Worm (Caenorhabditis elegans) whole organism, young adult: ENCODE measurements around the gene T15H9.5.

Experiments
- B0019.2 ChIP-seq: fragments of 200-800 bp; sonication (Bioruptor generic); conservative IDR thresholded peaks from 2 replicates; pipeline ENCODE4 v1.3.6; 2022; ENCODE audit warnings: missing genetic modification reagents, missing genetic modification characterization, missing compliant biosample characterization
- C06A6.2 ChIP-seq: fragments of 200-800 bp; sonication (Bioruptor generic); conservative IDR thresholded peaks from 2 replicates; pipeline ENCODE4 v1.3.6; 2022; ENCODE audit warnings: missing genetic modification characterization, missing compliant biosample characterization
- F23B12.7 ChIP-seq: sonication (generic microtip); optimal IDR thresholded peaks from 2 replicates; lab custom pipeline; 2017; ENCODE audit warnings: missing genetic modification characterization, mild to moderate bottlenecking, missing compliant biosample characterization, antibody characterized with exemption, moderate library complexity; ENCODE audit not compliant: insufficient read depth
- F33H1.4 ChIP-seq: fragments of 200-800 bp; sonication (Bioruptor generic); IDR thresholded peaks from 2 replicates; pipeline ENCODE4 v1.3.6; 2022; ENCODE audit warnings: missing genetic modification reagents, missing genetic modification characterization, missing compliant biosample characterization
- F37B4.10 ChIP-seq: fragments of 200-800 bp; sonication (Bioruptor generic); IDR thresholded peaks from 2 replicates; pipeline ENCODE4 v1.3.6; 2022; ENCODE audit warnings: missing genetic modification characterization, missing compliant biosample characterization
- K11D2.4 ChIP-seq: fragments of 200-800 bp; sonication (Bioruptor generic); IDR thresholded peaks from 2 replicates; pipeline ENCODE4 v1.3.6; 2022; ENCODE audit warnings: missing genetic modification reagents, missing genetic modification characterization, missing compliant biosample characterization
- Y53F4B.3 ChIP-seq: fragments of 200-800 bp; sonication (Bioruptor generic); IDR thresholded peaks from 2 replicates; pipeline ENCODE4 v1.3.6; 2022; ENCODE audit warnings: missing genetic modification reagents, missing genetic modification characterization, missing compliant biosample characterization
- Y53G8AR.9 ChIP-seq: fragments of 200-800 bp; sonication (Bioruptor generic); conservative IDR thresholded peaks from 2 replicates; pipeline ENCODE4 v1.3.6; 2022; ENCODE audit warnings: missing genetic modification reagents, missing genetic modification characterization, missing compliant biosample characterization
- Y67H2A.10 ChIP-seq: fragments of 200-800 bp; sonication (Bioruptor generic); conservative IDR thresholded peaks from 2 replicates; pipeline ENCODE4 v1.3.6; 2022; ENCODE audit warnings: missing genetic modification reagents, missing genetic modification characterization, missing compliant biosample characterization
- Y79H2A.3 ChIP-seq: fragments of 200-800 bp; sonication (Bioruptor generic); conservative IDR thresholded peaks from 2 replicates; pipeline ENCODE4 v1.3.6; 2022; ENCODE audit warnings: missing genetic modification reagents, missing genetic modification characterization, missing compliant biosample characterization
- Y95B8A.8 ChIP-seq: fragments of 200-800 bp; sonication (Bioruptor generic); IDR thresholded peaks from 2 replicates; pipeline ENCODE4 v1.3.6; 2022; ENCODE audit warnings: missing genetic modification reagents, missing genetic modification characterization, missing compliant biosample characterization
- akir-1 ChIP-seq: fragments of 200-800 bp; sonication (Bioruptor generic); optimal IDR thresholded peaks from 2 replicates; lab custom pipeline; 2018; ENCODE audit warnings: mild to moderate bottlenecking, missing genetic modification characterization, moderate library complexity, missing compliant biosample characterization
- attf-5 ChIP-seq: fragments of 200-800 bp; sonication (Bioruptor generic); optimal IDR thresholded peaks from 2 replicates; lab custom pipeline; 2018; ENCODE audit warnings: mild to moderate bottlenecking, missing genetic modification characterization, missing compliant biosample characterization
- ccch-3 ChIP-seq: fragments of 200-800 bp; sonication (Bioruptor generic); optimal IDR thresholded peaks from 2 replicates; lab custom pipeline; 2018; ENCODE audit warnings: mild to moderate bottlenecking, missing genetic modification characterization, missing compliant biosample characterization
- cebp-2 ChIP-seq: fragments of 200-800 bp; sonication (Bioruptor generic); IDR thresholded peaks from 2 replicates; pipeline ENCODE4 v1.3.6; 2022; ENCODE audit warnings: missing genetic modification characterization, missing compliant biosample characterization
- ceh-100 ChIP-seq: fragments of 200-800 bp; sonication (Bioruptor generic); IDR thresholded peaks from 2 replicates; pipeline ENCODE4 v1.3.6; 2022; ENCODE audit warnings: missing genetic modification reagents, missing genetic modification characterization, missing compliant biosample characterization
- ceh-27 ChIP-seq: fragments of 200-800 bp; sonication (Bioruptor generic); optimal IDR thresholded peaks from 2 replicates; lab custom pipeline; 2018; ENCODE audit warnings: mild to moderate bottlenecking, missing genetic modification characterization, moderate library complexity, missing compliant biosample characterization
- chd-7 ChIP-seq: sonication (generic microtip); optimal IDR thresholded peaks from 2 replicates; lab custom pipeline; 2016; ENCODE audit warnings: mild to moderate bottlenecking, missing genetic modification characterization, moderate library complexity, missing compliant biosample characterization
- dox-1 ChIP-seq: fragments of 200-800 bp; sonication (Bioruptor generic); IDR thresholded peaks from 2 replicates; pipeline ENCODE4 v1.3.6; 2022; ENCODE audit warnings: missing genetic modification reagents, missing genetic modification characterization, missing compliant biosample characterization
- dpl-1 ChIP-seq: fragments of 150-350 bp; optimal IDR thresholded peaks from 2 replicates; lab custom pipeline; 2014; ENCODE audit warnings: missing biosample characterization, missing genetic modification reagents, missing genetic modification characterization
- egrh-3 ChIP-seq: fragments of 200-800 bp; sonication (Bioruptor generic); IDR thresholded peaks from 2 replicates; pipeline ENCODE4 v1.3.6; 2022; ENCODE audit warnings: missing genetic modification reagents, missing genetic modification characterization, missing compliant biosample characterization
- ekl-4 ChIP-seq: fragments of 200-800 bp; sonication (Bioruptor generic); IDR thresholded peaks from 2 replicates; pipeline ENCODE4 v1.3.6; 2022; ENCODE audit warnings: missing genetic modification reagents, missing genetic modification characterization, missing compliant biosample characterization
- ets-4 ChIP-seq: fragments of 200-800 bp; sonication (Bioruptor generic); optimal IDR thresholded peaks from 2 replicates; lab custom pipeline; 2018; ENCODE audit warnings: mild to moderate bottlenecking, missing genetic modification characterization, missing compliant biosample characterization
- hlh-26 ChIP-seq: fragments of 200-800 bp; sonication (Bioruptor generic); conservative IDR thresholded peaks from 2 replicates; pipeline ENCODE4 v1.3.6; 2022; ENCODE audit warnings: missing genetic modification reagents, missing genetic modification characterization, missing compliant biosample characterization
- hrde-1 ChIP-seq: sonication (generic microtip); optimal IDR thresholded peaks from 2 replicates; lab custom pipeline; 2016; ENCODE audit warnings: missing genetic modification characterization, mild to moderate bottlenecking, missing compliant biosample characterization, moderate library complexity, missing genotype, missing genetic modification reagents, borderline replicate concordance
- lin-26 ChIP-seq: fragments of 200-800 bp; sonication (Bioruptor generic); IDR thresholded peaks from 2 replicates; pipeline ENCODE4 v1.3.6; 2022; ENCODE audit warnings: missing genetic modification reagents, missing genetic modification characterization, missing compliant biosample characterization
- lin-35 ChIP-seq, 3 experiments: fragments of 150-350 bp in 2 of 3; sonication (generic microtip) in 1 of 3; optimal IDR thresholded peaks; 2 replicates each; lab custom pipeline; 2014 to 2018; ENCODE audit warnings: missing biosample characterization in 3 of 3, missing genetic modification characterization in 3 of 3, missing genetic modification reagents in 3 of 3
- lin-40 ChIP-seq: sonication (generic microtip); optimal IDR thresholded peaks from 2 replicates; lab custom pipeline; 2016; ENCODE audit warnings: missing genetic modification characterization, mild to moderate bottlenecking, missing compliant biosample characterization, missing genotype, missing genetic modification reagents
- lin-54 ChIP-seq: fragments of 200-800 bp; sonication (Bioruptor generic); optimal IDR thresholded peaks from 2 replicates; lab custom pipeline; 2018; ENCODE audit warnings: mild to moderate bottlenecking, missing genetic modification characterization, missing compliant biosample characterization
- madf-6 ChIP-seq: fragments of 200-800 bp; sonication (Bioruptor generic); IDR thresholded peaks from 2 replicates; pipeline ENCODE4 v1.3.6; 2022; ENCODE audit warnings: missing genetic modification reagents, missing genetic modification characterization, missing compliant biosample characterization
- madf-8 ChIP-seq: fragments of 200-800 bp; sonication (Bioruptor generic); conservative IDR thresholded peaks from 2 replicates; pipeline ENCODE4 v1.3.6; 2022; ENCODE audit warnings: missing genetic modification reagents, missing genetic modification characterization, missing compliant biosample characterization
- mel-28 ChIP-seq: sonication (generic microtip); optimal IDR thresholded peaks from 2 replicates; lab custom pipeline; 2016; ENCODE audit warnings: borderline replicate concordance, mild to moderate bottlenecking, missing genetic modification characterization, missing compliant biosample characterization
- nhr-179 ChIP-seq: sonication (generic microtip); optimal IDR thresholded peaks from 2 replicates; lab custom pipeline; 2016; ENCODE audit warnings: mild to moderate bottlenecking, missing genetic modification characterization, missing compliant biosample characterization
- nhr-80 ChIP-seq: sonication (generic microtip); optimal IDR thresholded peaks from 2 replicates; lab custom pipeline; 2016; ENCODE audit warnings: missing genetic modification characterization, missing compliant biosample characterization
- pbrm-1 ChIP-seq: fragments of 200-800 bp; sonication (Bioruptor generic); IDR thresholded peaks from 2 replicates; pipeline ENCODE4 v1.3.6; 2022; ENCODE audit warnings: missing genetic modification reagents, missing genetic modification characterization, missing compliant biosample characterization
- pha-4 ChIP-seq: fragments of 150-350 bp; sonication (generic microtip); optimal IDR thresholded peaks from 2 replicates; lab custom pipeline; 2014; ENCODE audit warnings: missing biosample characterization, missing genetic modification reagents, missing genetic modification characterization
- rcor-1 ChIP-seq: fragments of 200-800 bp; sonication (Bioruptor generic); IDR thresholded peaks from 2 replicates; pipeline ENCODE4 v1.3.6; 2022; ENCODE audit warnings: missing genetic modification reagents, missing genetic modification characterization, missing compliant biosample characterization
- sdz-38 ChIP-seq: sonication (generic microtip); optimal IDR thresholded peaks from 2 replicates; lab custom pipeline; 2016; ENCODE audit warnings: missing genotype, missing genetic modification characterization, missing compliant biosample characterization
- snpc-1.1 ChIP-seq: sonication (generic microtip); optimal IDR thresholded peaks from 2 replicates; lab custom pipeline; 2017; ENCODE audit warnings: missing genetic modification characterization, mild to moderate bottlenecking, missing compliant biosample characterization, antibody characterized with exemption, moderate library complexity, missing genotype, missing genetic modification reagents; ENCODE audit not compliant: insufficient read depth
- snpc-4 ChIP-seq, 5 experiments: fragments of 150-350 bp in 1 of 5; sonication (generic microtip) in 4 of 5; optimal IDR thresholded peaks; 2 replicates each; lab custom pipeline; 2014 to 2018; ENCODE audit warnings: missing genetic modification characterization in 5 of 5, missing biosample characterization in 3 of 5, antibody characterized with exemption in 2 of 5, mild to moderate bottlenecking in 2 of 5, missing compliant biosample characterization in 2 of 5, missing genotype in 2 of 5, moderate library complexity in 2 of 5, missing genetic modification reagents in 1 of 5
- tbx-9 ChIP-seq: sonication (generic microtip); optimal IDR thresholded peaks from 2 replicates; lab custom pipeline; 2016; ENCODE audit warnings: borderline replicate concordance, missing genetic modification characterization, inconsistent platforms, missing compliant biosample characterization
- unc-130 ChIP-seq: sonication (generic microtip); optimal IDR thresholded peaks from 2 replicates; lab custom pipeline; 2016; ENCODE audit warnings: missing genetic modification reagents, missing genetic modification characterization, missing compliant biosample characterization
- unc-62 ChIP-seq: fragments of 150-350 bp; optimal IDR thresholded peaks from 2 replicates; lab custom pipeline; 2014; ENCODE audit warnings: missing biosample characterization, missing genetic modification reagents, missing genetic modification characterization
- zfh-2 ChIP-seq: fragments of 200-800 bp; sonication (Bioruptor generic); conservative IDR thresholded peaks from 2 replicates; pipeline ENCODE4 v1.3.6; 2022; ENCODE audit warnings: missing genetic modification reagents, missing genetic modification characterization, missing compliant biosample characterization
- ztf-18 ChIP-seq: sonication (generic microtip); optimal IDR thresholded peaks from 2 replicates; lab custom pipeline; 2016; ENCODE audit warnings: missing genotype, mild to moderate bottlenecking, missing genetic modification characterization, missing compliant biosample characterization
- ztf-25 ChIP-seq: fragments of 200-800 bp; sonication (Bioruptor generic); IDR thresholded peaks from 2 replicates; pipeline ENCODE4 v1.3.6; 2022; ENCODE audit warnings: missing genetic modification reagents, missing genetic modification characterization, missing compliant biosample characterization
- ztf-26 ChIP-seq: sonication (generic microtip); optimal IDR thresholded peaks from 2 replicates; lab custom pipeline; 2017; ENCODE audit warnings: missing genetic modification characterization, missing compliant biosample characterization
- ztf-3 ChIP-seq: fragments of 200-800 bp; sonication (Bioruptor generic); optimal IDR thresholded peaks from 2 replicates; lab custom pipeline; 2018; ENCODE audit warnings: mild to moderate bottlenecking, missing genetic modification characterization, missing compliant biosample characterization

The T15H9.5 gene

DNA sequence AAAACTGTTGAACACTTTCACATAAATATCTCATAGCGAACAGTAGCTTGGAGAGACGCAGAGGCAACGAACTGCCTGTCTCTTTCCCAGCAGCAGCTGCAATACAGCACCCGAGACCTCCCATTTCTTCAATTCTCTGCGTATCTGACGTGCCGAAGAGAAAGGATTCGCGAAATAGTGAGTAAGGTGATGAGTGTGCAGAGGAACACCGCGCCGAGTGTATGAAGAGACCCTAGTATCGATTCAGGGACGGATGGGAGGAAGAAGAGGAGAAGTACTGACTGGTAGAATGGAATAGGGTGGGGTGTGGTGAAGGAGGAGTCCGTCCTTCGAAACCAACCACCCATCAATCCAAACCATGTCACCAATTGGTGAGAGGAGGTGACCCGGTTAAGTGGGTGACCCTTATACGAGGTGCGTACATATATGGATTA is 34.9 kb upstream of the T15H9.5 start:
- TF ChIP-seq C06A6.2 (no peak), K11D2.4 (GFP tag; lab: Robert Waterston, UW) (0 out of 2 replicates have a peak, but pooled peaks have one; percentile 42), hrde-1 (tag; lab: Kevin White, UChicago) (no peak), ceh-27 (peak; percentile 70), cebp-2 (no peak), pha-4 (tag; lab: Kevin White, UChicago) (no peak), Y53G8AR.9 (GFP tag; lab: Robert Waterston, UW) (no peak), zfh-2 (GFP tag; lab: Robert Waterston, UW) (peak; percentile 91), attf-5 (GFP tag; lab: Kevin White, UChicago) (peak; percentile 67), ztf-25 (GFP tag; lab: Robert Waterston, UW) (no peak), sdz-38 (tag; lab: Kevin White, UChicago) (no peak), ztf-26 (tag; lab: Kevin White, UChicago) (no peak), unc-130 (GFP tag; lab: Kevin White, UChicago) (no peak), ztf-18 (tag; lab: Kevin White, UChicago) (no peak), dpl-1 (GFP tag; lab: Kevin White, UChicago) (no peak), lin-26 (GFP tag; lab: Robert Waterston, UW) (peak; percentile 68; the same call in 1 of the 2 replicates), Y53F4B.3 (GFP tag; lab: Robert Waterston, UW) (no peak), ccch-3 (GFP tag; lab: Kevin White, UChicago) (no peak), F23B12.7 (tag; lab: Kevin White, UChicago) (no peak), ekl-4 (GFP tag; lab: Robert Waterston, UW) (no peak), ceh-100 (GFP tag; lab: Robert Waterston, UW) (no peak), egrh-3 (GFP tag; lab: Robert Waterston, UW) (peak; percentile 46; the same call in 1 of the 2 replicates), nhr-80 (tag; lab: Kevin White, UChicago) (peak; percentile 41), Y67H2A.10 (GFP tag; lab: Robert Waterston, UW) (no peak), rcor-1 (GFP tag; lab: Robert Waterston, UW) (peak; percentile 65; the same call in 1 of the 2 replicates), B0019.2 (GFP tag; lab: Robert Waterston, UW) (no peak), F33H1.4 (GFP tag; lab: Robert Waterston, UW) (no peak), lin-35 (GFP tag; optimal IDR thresholded peaks at IDR 0.05; lab: Kevin White, UChicago) (peak in 1 of 3 experiments; percentile 51), akir-1 (GFP tag; lab: Kevin White, UChicago) (no peak), ztf-3 (no peak), tbx-9 (tag; lab: Kevin White, UChicago) (no peak), nhr-179 (no peak), madf-6 (GFP tag; lab: Robert Waterston, UW) (no peak), snpc-1.1 (tag; lab: Kevin White, UChicago) (no peak), hlh-26 (GFP tag; lab: Robert Waterston, UW) (no peak), Y95B8A.8 (GFP tag; lab: Robert Waterston, UW) (no peak), madf-8 (GFP tag; lab: Robert Waterston, UW) (no peak), dox-1 (GFP tag; lab: Robert Waterston, UW) (peak; percentile 58; the same call in 1 of the 2 replicates), lin-40 (tag; lab: Kevin White, UChicago) (peak; percentile 66), F37B4.10 (no peak), pbrm-1 (GFP tag; lab: Robert Waterston, UW) (peak; percentile 21; the same call in 1 of the 2 replicates), lin-54 (GFP tag; lab: Kevin White, UChicago) (peak; percentile 37), mel-28 (tag; lab: Kevin White, UChicago) (no peak), ets-4 (GFP tag; lab: Kevin White, UChicago) (no peak), unc-62 (peak; percentile 7), chd-7 (tag; lab: Kevin White, UChicago) (peak; percentile 45), snpc-4 (GFP tag; optimal IDR thresholded peaks at IDR 0.05; lab: Kevin White, UChicago) (no peak), snpc-4 (tag; optimal IDR thresholded peaks at IDR 0.05; lab: Kevin White, UChicago) (peak in 2 of 4 experiments; percentile 4 to 35), Y79H2A.3 (GFP tag; lab: Robert Waterston, UW) (no peak)
